Worm (Caenorhabditis elegans): ENCODE results near the gene lag-2.

The lag-2 gene

ce11 chrV:3188043-3188442 is at the start of gene lag-2:
Gene lag-2 (plus strand): TSS chrV:3188343.
- no peak for TF ChIP-seq ceh-36 (tag; optimal IDR thresholded peaks at IDR 0.05)
- no peak for TF ChIP-seq F13C5.2 (tag; optimal IDR thresholded peaks at IDR 0.05)
- no peak for TF ChIP-seq hmg-4 (GFP tag; optimal IDR thresholded peaks at IDR 0.05)

DNA sequence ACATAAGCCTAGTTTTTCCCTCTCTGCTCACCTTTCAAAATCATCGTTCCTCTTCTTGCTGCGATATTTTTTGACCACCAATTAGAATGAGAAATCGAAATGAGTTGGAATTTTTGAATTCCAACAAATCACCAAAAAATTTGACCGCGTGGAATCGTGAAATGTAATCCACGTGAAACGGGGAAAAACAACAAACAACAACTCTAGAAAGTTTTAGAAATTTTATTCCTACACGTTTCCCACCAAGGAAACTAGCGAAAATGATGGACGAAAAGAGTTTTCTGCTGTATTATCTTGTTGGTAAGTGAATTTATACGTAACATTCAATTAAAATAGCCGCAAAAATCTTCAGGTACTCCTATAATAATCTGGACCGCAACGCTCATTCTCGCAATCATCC is 49.7 kb upstream of the lag-2 start, which contains the start of the genes irld-3 and F02C9.1:
Gene irld-3, minus strand, starts transcription at position 101 of the 400 bp plus-strand sequence.
Gene F02C9.1, plus strand, starts transcription at position 216 of the 400 bp plus-strand sequence.
- no peak for TF ChIP-seq ceh-36 (tag; optimal IDR thresholded peaks at IDR 0.05)
- TF ChIP-seq ama-1 (optimal IDR thresholded peaks at IDR 0.05): no peak
- TF ChIP-seq hmg-4 (GFP tag; optimal IDR thresholded peaks at IDR 0.05): no peak

DNA sequence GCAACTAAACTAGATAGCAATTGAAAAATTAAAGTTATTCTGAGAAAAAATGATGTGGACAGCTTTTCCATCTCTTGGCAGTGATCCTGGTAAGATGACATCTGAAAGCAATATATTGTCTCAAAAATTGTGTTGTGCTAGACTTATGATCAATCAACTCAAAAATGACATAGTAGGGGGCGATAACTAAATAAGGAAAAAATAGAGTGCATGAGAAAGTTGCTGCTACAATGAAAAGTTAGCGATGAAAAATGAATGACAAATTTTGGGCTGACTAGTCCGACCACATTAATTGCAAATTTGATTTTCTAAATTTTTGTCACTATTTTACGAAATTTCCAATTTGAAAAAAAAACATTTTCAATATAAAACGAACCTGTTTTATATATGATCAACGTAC is 47.0 kb upstream of the lag-2 start, which contains the start of gene srab-9:
Gene srab-9, minus strand, starts transcription at position 101 of the 400 bp plus-strand sequence.
- no peak for TF ChIP-seq sea-1 (GFP tag; conservative IDR thresholded peaks at IDR 0.05)
- TF ChIP-seq tbx-37 (GFP tag; conservative IDR thresholded peaks at IDR 0.05): no peak
- no peak for TF ChIP-seq ama-1 (optimal IDR thresholded peaks at IDR 0.05)
- no peak for TF ChIP-seq hmg-4 (GFP tag; optimal IDR thresholded peaks at IDR 0.05)
- no peak for TF ChIP-seq flt-1 (GFP tag; IDR thresholded peaks at IDR 0.05)
- no peak for TF ChIP-seq ceh-36 (tag; optimal IDR thresholded peaks at IDR 0.05)
- no peak for TF ChIP-seq tbx-11 (GFP tag; IDR thresholded peaks at IDR 0.05)
- TF ChIP-seq tra-4 (tag; optimal IDR thresholded peaks at IDR 0.05): no peak
- no peak for TF ChIP-seq F13C5.2 (tag; optimal IDR thresholded peaks at IDR 0.05)

- no peak for TF ChIP-seq flt-1 (GFP tag; IDR thresholded peaks at IDR 0.05)
- TF ChIP-seq B0310.2 (tag; optimal IDR thresholded peaks at IDR 0.05): no peak
- TF ChIP-seq hmbx-1 (tag; optimal IDR thresholded peaks at IDR 0.05): no peak
- TF ChIP-seq pes-1 (GFP tag; IDR thresholded peaks at IDR 0.05): no peak
- no peak for TF ChIP-seq hmg-4 (GFP tag; optimal IDR thresholded peaks at IDR 0.05)
- no peak for TF ChIP-seq scrt-1 (GFP tag; IDR thresholded peaks at IDR 0.05)
- no peak for TF ChIP-seq aly-1 (tag; optimal IDR thresholded peaks at IDR 0.05)
- no peak for TF ChIP-seq F13C5.2 (tag; optimal IDR thresholded peaks at IDR 0.05)
Measured at ce11 chrV:3144494-3144893, 43.6 kb upstream of the lag-2 start, which contains the start of gene srab-10. Gene srab-10 (minus strand): TSS chrV:3144594.

DNA sequence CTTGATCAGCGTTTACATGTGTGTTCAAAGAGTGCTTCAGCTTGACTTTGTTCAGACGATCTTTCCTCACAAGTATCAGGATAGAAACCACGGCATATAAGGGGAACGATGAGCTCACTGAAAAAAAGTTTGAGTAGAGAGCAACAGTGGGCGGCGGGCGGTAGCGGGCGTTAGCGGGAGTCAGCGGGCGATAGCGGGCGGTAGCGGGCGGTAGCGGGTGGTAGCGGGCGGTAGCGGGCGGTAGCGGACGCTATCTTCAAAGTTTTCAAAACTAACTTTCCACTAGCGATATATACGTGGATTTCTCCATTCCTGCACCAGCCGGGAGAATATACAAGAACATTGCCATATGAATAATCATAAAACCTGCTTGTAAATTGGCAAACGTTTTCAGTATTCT is 42.9 kb upstream of the lag-2 start:
- no peak for TF ChIP-seq hmg-4 (GFP tag; optimal IDR thresholded peaks at IDR 0.05)
- TF ChIP-seq B0310.2 (tag; optimal IDR thresholded peaks at IDR 0.05): no peak
- no peak for TF ChIP-seq pes-1 (GFP tag; IDR thresholded peaks at IDR 0.05)
- no peak for TF ChIP-seq ceh-36 (tag; optimal IDR thresholded peaks at IDR 0.05)
- no peak for TF ChIP-seq ceh-13 (GFP tag; optimal IDR thresholded peaks at IDR 0.05)
- no peak for TF ChIP-seq sea-1 (GFP tag; conservative IDR thresholded peaks at IDR 0.05)
- no peak for TF ChIP-seq tbx-11 (GFP tag; IDR thresholded peaks at IDR 0.05)
- TF ChIP-seq tra-4 (tag; optimal IDR thresholded peaks at IDR 0.05): no peak
- TF ChIP-seq scrt-1 (GFP tag; IDR thresholded peaks at IDR 0.05): no peak
- no peak for TF ChIP-seq F13C5.2 (tag; optimal IDR thresholded peaks at IDR 0.05)
- TF ChIP-seq hnd-1 (tag; optimal IDR thresholded peaks at IDR 0.05): no peak

ce11 chrV:3146932-3147331 is 41.2 kb upstream of the lag-2 start, which contains the start of gene srab-11:
Gene srab-11 (minus strand): TSS chrV:3147032.
- no peak for TF ChIP-seq tra-4 (tag; optimal IDR thresholded peaks at IDR 0.05)
- TF ChIP-seq scrt-1 (GFP tag; IDR thresholded peaks at IDR 0.05): no peak
- no peak for TF ChIP-seq sea-1 (GFP tag; conservative IDR thresholded peaks at IDR 0.05)

DNA sequence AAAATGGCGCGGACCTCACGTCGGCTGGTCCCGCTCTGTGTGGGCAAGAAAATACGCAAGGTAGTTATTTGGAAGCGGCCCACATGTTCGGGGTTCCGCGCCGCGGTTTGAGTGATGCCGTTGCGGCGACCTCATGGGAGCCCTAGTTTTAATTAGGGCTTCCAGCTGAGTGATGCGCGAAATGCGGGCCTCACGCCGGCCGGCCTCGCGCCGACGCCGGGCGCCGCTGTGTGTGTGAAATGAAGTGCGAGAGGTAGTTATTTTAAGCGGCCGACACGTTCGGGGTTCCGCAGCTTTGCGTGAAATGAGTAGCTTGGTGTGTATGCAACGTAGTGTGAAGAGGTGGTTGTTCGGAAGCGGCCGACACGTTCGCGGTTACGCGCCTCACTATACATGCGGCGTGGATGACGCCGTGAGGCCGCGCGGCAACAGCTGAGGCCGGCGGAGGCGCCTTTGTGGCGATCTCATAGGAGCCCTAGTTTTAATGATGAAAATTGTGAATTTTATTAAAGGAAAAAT is 38.2 kb upstream of the lag-2 start:
- TF ChIP-seq ama-1 (optimal IDR thresholded peaks at IDR 0.05): no peak

ce11 chrV:3151862-3152261 is 36.3 kb upstream of the lag-2 start, which contains the start of gene srab-6:
Gene srab-6 (minus strand): TSS chrV:3151962.
- TF ChIP-seq F13C5.2 (tag; optimal IDR thresholded peaks at IDR 0.05): no peak
- TF ChIP-seq ama-1 (optimal IDR thresholded peaks at IDR 0.05): no peak
- TF ChIP-seq ceh-36 (tag; optimal IDR thresholded peaks at IDR 0.05): no peak
- TF ChIP-seq aly-1 (tag; optimal IDR thresholded peaks at IDR 0.05): no peak
- TF ChIP-seq scrt-1 (GFP tag; IDR thresholded peaks at IDR 0.05): no peak
- TF ChIP-seq hmbx-1 (tag; optimal IDR thresholded peaks at IDR 0.05): no peak

DNA sequence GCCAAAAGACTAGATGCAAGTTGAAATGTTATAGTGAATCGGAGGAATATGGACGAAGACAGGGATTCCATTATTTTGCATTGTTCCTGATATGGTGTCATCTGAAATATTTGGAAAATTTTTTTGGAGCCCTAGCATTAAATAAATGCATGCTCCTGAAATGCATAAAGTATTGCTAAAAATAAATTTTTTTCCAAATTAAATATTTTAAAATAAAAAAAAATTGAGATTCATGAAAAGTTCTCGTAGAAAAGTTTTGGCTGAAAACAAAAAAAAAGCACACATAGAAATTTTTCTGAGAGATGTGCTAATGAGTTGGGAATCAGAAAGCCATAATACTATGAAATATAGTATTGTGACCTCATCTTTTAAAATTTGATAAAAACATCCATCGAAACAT is 33.1 kb upstream of the lag-2 start, which contains the start of gene srab-7:
Gene srab-7, minus strand, starts transcription at position 101 of the 400 bp plus-strand sequence.
- no peak for TF ChIP-seq ceh-13 (GFP tag; optimal IDR thresholded peaks at IDR 0.05)
- no peak for TF ChIP-seq tbx-37 (GFP tag; conservative IDR thresholded peaks at IDR 0.05)
- no peak for TF ChIP-seq hmg-4 (GFP tag; optimal IDR thresholded peaks at IDR 0.05)
- no peak for TF ChIP-seq F13C5.2 (tag; optimal IDR thresholded peaks at IDR 0.05)
- TF ChIP-seq tbx-11 (GFP tag; IDR thresholded peaks at IDR 0.05): no peak
- no peak for TF ChIP-seq ceh-36 (tag; optimal IDR thresholded peaks at IDR 0.05)
- no peak for TF ChIP-seq hmbx-1 (tag; optimal IDR thresholded peaks at IDR 0.05)
- TF ChIP-seq ama-1 (optimal IDR thresholded peaks at IDR 0.05): no peak
- no peak for TF ChIP-seq B0310.2 (tag; optimal IDR thresholded peaks at IDR 0.05)
- TF ChIP-seq ets-7 (tag; optimal IDR thresholded peaks at IDR 0.05): no peak
- no peak for TF ChIP-seq scrt-1 (GFP tag; IDR thresholded peaks at IDR 0.05)
- TF ChIP-seq aly-1 (tag; optimal IDR thresholded peaks at IDR 0.05): no peak
- no peak for TF ChIP-seq pes-1 (GFP tag; IDR thresholded peaks at IDR 0.05)
- TF ChIP-seq tra-4 (tag; optimal IDR thresholded peaks at IDR 0.05): no peak
- TF ChIP-seq sea-1 (GFP tag; conservative IDR thresholded peaks at IDR 0.05): no peak
- TF ChIP-seq flt-1 (GFP tag; IDR thresholded peaks at IDR 0.05): no peak
